Fruit fly (Drosophila melanogaster) whole organism, pupa: ENCODE data around the gene CG44008.

Experiments
- CG10348 ChIP-seq: fragments of 200-800 bp; sonication (Bioruptor generic); IDR thresholded peaks from 2 replicates; pipeline ENCODE4 v1.3.6; 2022; ENCODE audit warnings: missing biosample characterization, missing genetic modification characterization
- CG12605 ChIP-seq: fragments of 200-800 bp; sonication (Bioruptor generic); IDR thresholded peaks from 2 replicates; pipeline ENCODE4 v1.3.6; 2022; ENCODE audit warnings: missing biosample characterization, missing genetic modification characterization
- CG13204 ChIP-seq: fragments of 200-800 bp; sonication (Bioruptor generic); optimal IDR thresholded peaks from 2 replicates; lab custom pipeline; 2018; ENCODE audit warnings: missing biosample characterization, mild to moderate bottlenecking, missing genetic modification characterization, moderate library complexity
- CG14655 ChIP-seq: fragments of 200-800 bp; sonication (Bioruptor generic); optimal IDR thresholded peaks from 3 replicates; lab custom pipeline; 2017; ENCODE audit warnings: mild to moderate bottlenecking, missing biosample characterization, missing genetic modification reagents, missing genetic modification characterization
- CG17806 ChIP-seq: fragments of 200-800 bp; sonication (Bioruptor generic); optimal IDR thresholded peaks from 2 replicates; lab custom pipeline; 2018; ENCODE audit warnings: missing biosample characterization, mild to moderate bottlenecking, missing genetic modification characterization, moderate library complexity
- CG32121 ChIP-seq: fragments of 200-800 bp; sonication (Bioruptor generic); IDR thresholded peaks from 2 replicates; pipeline ENCODE4 v1.3.6; 2022; ENCODE audit warnings: missing biosample characterization, missing genetic modification characterization
- CG34367 ChIP-seq: fragments of 200-800 bp; sonication (Bioruptor generic); optimal IDR thresholded peaks from 2 replicates; lab custom pipeline; 2018; ENCODE audit warnings: missing biosample characterization, mild to moderate bottlenecking, missing genetic modification characterization
- CG4496 ChIP-seq: fragments of 200-800 bp; sonication (Bioruptor generic); IDR thresholded peaks from 3 replicates; pipeline ENCODE4 v1.3.6; 2022; ENCODE audit warnings: missing biosample characterization, missing genetic modification characterization
- CG8159 ChIP-seq: fragments of 200-800 bp; sonication (Bioruptor generic); optimal IDR thresholded peaks from 3 replicates; lab custom pipeline; 2018; ENCODE audit warnings: missing biosample characterization, mild to moderate bottlenecking, missing genetic modification characterization, moderate library complexity
- CG8301 ChIP-seq: fragments of 200-800 bp; sonication (Bioruptor generic); optimal IDR thresholded peaks from 2 replicates; lab custom pipeline; 2018; ENCODE audit warnings: missing biosample characterization, mild to moderate bottlenecking, missing genetic modification characterization
- D1 ChIP-seq: fragments of 200-800 bp; sonication (Bioruptor generic); optimal IDR thresholded peaks from 2 replicates; lab custom pipeline; 2018; ENCODE audit warnings: missing biosample characterization, mild to moderate bottlenecking, missing genetic modification characterization, moderate library complexity
- EcR ChIP-seq: fragments of 200-800 bp; sonication (Bioruptor generic); optimal IDR thresholded peaks from 3 replicates; lab custom pipeline; 2019; ENCODE audit warnings: missing biosample characterization, missing genetic modification characterization, mild to moderate bottlenecking, moderate library complexity, missing genetic modification reagents
- Ets98B ChIP-seq: fragments of 200-800 bp; sonication (Bioruptor generic); IDR thresholded peaks from 2 replicates; pipeline ENCODE4 v1.3.6; 2022; ENCODE audit warnings: missing biosample characterization, missing genetic modification characterization
- Pif1A ChIP-seq: fragments of 200-800 bp; sonication (Bioruptor generic); optimal IDR thresholded peaks from 3 replicates; lab custom pipeline; 2016; ENCODE audit warnings: missing biosample characterization, missing genetic modification characterization
- Pif1B ChIP-seq: fragments of 200-800 bp; sonication (Bioruptor generic); optimal IDR thresholded peaks from 3 replicates; lab custom pipeline; 2016; ENCODE audit warnings: missing biosample characterization, missing genetic modification characterization
- Snoo ChIP-seq: fragments of 200-800 bp; sonication (Bioruptor generic); optimal IDR thresholded peaks from 3 replicates; lab custom pipeline; 2017; ENCODE audit warnings: missing biosample characterization, mild to moderate bottlenecking, missing genetic modification characterization, inconsistent platforms
- gl ChIP-seq: fragments of 200-800 bp; sonication (Bioruptor generic); optimal IDR thresholded peaks from 2 replicates; lab custom pipeline; 2018; ENCODE audit warnings: missing biosample characterization, mild to moderate bottlenecking, missing genetic modification characterization
- rn ChIP-seq: fragments of 200-800 bp; sonication (Bioruptor generic); IDR thresholded peaks from 2 replicates; pipeline ENCODE4 v1.3.6; 2022; ENCODE audit warnings: missing biosample characterization, missing genetic modification characterization

The CG44008 gene

DNA sequence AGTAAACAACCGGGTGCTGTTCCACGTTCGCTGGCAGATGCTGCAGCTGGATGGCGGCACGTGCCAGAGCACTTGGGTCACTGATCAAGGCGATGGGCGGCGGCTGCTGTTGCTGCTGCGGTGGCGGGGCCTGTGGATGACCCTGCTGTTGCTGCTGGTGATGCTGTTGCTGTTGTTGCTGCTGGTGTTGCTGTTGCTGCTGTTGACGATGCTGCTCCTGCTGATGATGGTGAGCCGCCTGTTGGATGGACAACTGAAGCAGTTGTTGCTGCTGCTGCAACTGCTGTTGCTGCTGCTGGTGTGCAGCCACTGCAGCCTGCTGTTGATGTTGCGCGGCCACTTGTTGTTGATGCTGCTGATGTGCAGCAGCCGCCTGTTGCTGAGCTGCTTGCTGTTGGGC, 45.1 kb downstream of the CG44008 start:
- no peak for TF ChIP-seq CG8159
- TF ChIP-seq CG12605 (GFP tag; lab: Robert Waterston, UW) = no peak
- no peak for TF ChIP-seq CG34367 (tag; lab: Kevin White, UChicago)
- no peak for TF ChIP-seq EcR
- no peak for TF ChIP-seq Snoo (tag; lab: Kevin White, UChicago)
- TF ChIP-seq Pif1B (GFP tag; lab: Kevin White, UChicago) = no peak
- TF ChIP-seq Ets98B (GFP tag; lab: Robert Waterston, UW) = no peak
- TF ChIP-seq Pif1A (GFP tag; lab: Kevin White, UChicago) = no peak
- TF ChIP-seq gl (tag; lab: Kevin White, UChicago) = no peak
- no peak for TF ChIP-seq CG4496 (GFP tag; lab: Robert Waterston, UW)
- TF ChIP-seq CG8301 (tag; lab: Kevin White, UChicago) = no peak
- TF ChIP-seq CG32121 (GFP tag; lab: Robert Waterston, UW) = no peak
- TF ChIP-seq D1 (tag; lab: Kevin White, UChicago) = no peak
- TF ChIP-seq rn = no peak
- TF ChIP-seq, all 21 proteins: peak for 0

DNA sequence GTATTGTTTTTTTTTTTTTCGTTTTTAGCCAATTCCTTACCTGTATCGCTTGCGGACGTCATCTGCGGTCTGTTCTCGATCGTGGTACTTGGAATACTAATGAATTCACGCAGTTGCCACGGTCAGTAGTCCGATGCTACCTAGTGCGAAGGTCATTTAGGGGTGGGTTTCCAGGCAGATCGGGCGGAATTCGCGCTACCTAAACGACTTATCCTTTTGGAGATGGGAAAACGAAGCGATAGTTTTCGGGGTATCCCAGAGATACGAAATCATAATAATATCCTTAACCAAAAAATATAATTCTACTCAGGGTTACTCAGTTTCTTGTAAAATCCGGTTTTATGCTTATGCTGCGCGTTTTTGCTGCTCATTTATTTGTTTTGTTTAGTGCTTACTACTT, 48.3 kb downstream of the CG44008 start, which contains the start of gene CG14937:
CG14937 (minus strand) TSS at position 101 of the 400 bp plus-strand sequence.
- TF ChIP-seq CG17806 (tag; lab: Kevin White, UChicago) = no peak
- no peak for TF ChIP-seq Pif1A (GFP tag; lab: Kevin White, UChicago)
- no peak for TF ChIP-seq CG8301 (tag; lab: Kevin White, UChicago)
- TF ChIP-seq CG8159 = no peak
- TF ChIP-seq Pif1B (GFP tag; lab: Kevin White, UChicago) = no peak
- TF ChIP-seq CG12605 (GFP tag; lab: Robert Waterston, UW) = no peak
- TF ChIP-seq D1 (tag; lab: Kevin White, UChicago) = no peak
- TF ChIP-seq CG14655 (GFP tag; lab: Kevin White, UChicago) = no peak
- no peak for TF ChIP-seq EcR
- no peak for TF ChIP-seq CG10348 (GFP tag; lab: Robert Waterston, UW)
- TF ChIP-seq Snoo (tag; lab: Kevin White, UChicago) = no peak
- no peak for TF ChIP-seq CG32121 (GFP tag; lab: Robert Waterston, UW)
- no peak for TF ChIP-seq CG13204
- TF ChIP-seq rn = no peak

DNA sequence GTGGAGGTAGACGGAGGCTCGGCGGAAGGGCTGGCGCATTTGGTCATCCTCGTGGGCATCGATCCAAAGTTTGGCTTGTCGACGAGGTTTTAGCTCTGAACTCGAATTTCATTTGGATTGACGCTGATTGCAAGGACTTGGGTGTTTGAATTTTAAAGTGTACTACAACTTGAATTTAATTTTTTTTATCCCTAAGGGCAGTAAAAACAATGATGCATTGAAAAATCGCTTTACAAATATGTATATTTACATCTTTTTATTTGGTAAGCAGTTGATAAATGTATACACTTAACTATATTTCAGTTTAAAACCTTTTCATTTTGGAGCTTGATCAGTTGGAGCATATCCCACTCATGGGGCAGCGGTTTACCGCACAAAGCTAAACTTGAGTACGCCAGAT, 50.0 kb downstream of the CG44008 start, which contains the start of gene Tsp33B:
Tsp33B (minus strand) TSS at position 101 of the 400 bp plus-strand sequence.
- TF ChIP-seq D1 (tag; lab: Kevin White, UChicago) = no peak
